Fruit fly (Drosophila melanogaster) whole organism, embryonic: ENCODE results near the gene CG32102.

Experiments
- Ada2b ChIP-seq: fragments of 200-800 bp; sonication (Bioruptor generic); IDR thresholded peaks from 2 replicates; pipeline ENCODE4 v1.3.6; 2022; ENCODE audit warnings: missing biosample characterization, missing genetic modification characterization
- Atf3 ChIP-seq: fragments of 200-800 bp; sonication (Bioruptor generic); optimal IDR thresholded peaks from 3 replicates; lab custom pipeline; 2016; ENCODE audit warnings: missing biosample characterization, missing genetic modification characterization
- Blimp-1 ChIP-seq: fragments of 200-800 bp; sonication (Bioruptor generic); optimal IDR thresholded peaks from 3 replicates; lab custom pipeline; 2018; ENCODE audit warnings: missing biosample characterization, missing genetic modification characterization, mild to moderate bottlenecking, moderate library complexity, missing genetic modification reagents
- Bteb2 ChIP-seq: fragments of 200-800 bp; sonication (Bioruptor generic); optimal IDR thresholded peaks from 2 replicates; lab custom pipeline; 2016; ENCODE audit warnings: missing biosample characterization, missing genetic modification characterization
- CG10366 ChIP-seq: fragments of 200-800 bp; sonication (Bioruptor generic); IDR thresholded peaks from 2 replicates; pipeline ENCODE4 v1.3.6; 2022; ENCODE audit warnings: missing biosample characterization, missing genetic modification characterization
- CG11398 ChIP-seq: fragments of 200-800 bp; sonication (Bioruptor generic); optimal IDR thresholded peaks from 2 replicates; lab custom pipeline; 2016; ENCODE audit warnings: missing biosample characterization, missing genetic modification characterization
- CG12071 ChIP-seq: fragments of 200-800 bp; sonication (Bioruptor generic); optimal IDR thresholded peaks from 3 replicates; lab custom pipeline; 2018; ENCODE audit warnings: missing biosample characterization, mild to moderate bottlenecking, missing genetic modification characterization
- CG14050 ChIP-seq: fragments of 200-800 bp; sonication (Bioruptor generic); IDR thresholded peaks from 3 replicates; pipeline ENCODE4 v1.3.6; 2022; ENCODE audit warnings: missing biosample characterization, missing genetic modification characterization
- CG14860 ChIP-seq: fragments of 200-800 bp; sonication (Bioruptor generic); IDR thresholded peaks from 3 replicates; pipeline ENCODE4 v1.3.6; 2022; ENCODE audit warnings: missing biosample characterization, missing genetic modification characterization; ENCODE audit not compliant: partially characterized antibody
- CG17612 ChIP-seq: fragments of 200-800 bp; sonication (Bioruptor generic); IDR thresholded peaks from 2 replicates; pipeline ENCODE4 v1.3.6; 2022; ENCODE audit warnings: missing biosample characterization, missing genetic modification characterization
- CG18599 ChIP-seq: fragments of 200-800 bp; sonication (Bioruptor generic); optimal IDR thresholded peaks from 3 replicates; lab custom pipeline; 2017; ENCODE audit warnings: missing biosample characterization, missing genetic modification characterization, mild to moderate bottlenecking, moderate library complexity, missing genetic modification reagents
- CG18764 ChIP-seq: fragments of 200-800 bp; sonication (Bioruptor generic); optimal IDR thresholded peaks from 3 replicates; lab custom pipeline; 2016; ENCODE audit warnings: missing biosample characterization, missing genetic modification characterization
- CG2129 ChIP-seq: fragments of 200-800 bp; sonication (Bioruptor generic); IDR thresholded peaks from 2 replicates; pipeline ENCODE4 v1.3.6; 2022; ENCODE audit warnings: missing biosample characterization, missing genetic modification characterization; ENCODE audit not compliant: partially characterized antibody
- CG2199 ChIP-seq: fragments of 200-800 bp; sonication (Bioruptor generic); IDR thresholded peaks from 3 replicates; pipeline ENCODE4 v1.3.6; 2022; ENCODE audit warnings: missing biosample characterization, missing genetic modification characterization
- CG2678 ChIP-seq: fragments of 200-800 bp; sonication (Bioruptor generic); optimal IDR thresholded peaks from 3 replicates; lab custom pipeline; 2019; ENCODE audit warnings: missing biosample characterization, mild to moderate bottlenecking, missing genetic modification characterization, moderate library complexity
- CG3847 ChIP-seq: fragments of 200-800 bp; sonication (Bioruptor generic); IDR thresholded peaks from 2 replicates; pipeline ENCODE4 v1.3.6; 2022; ENCODE audit warnings: missing biosample characterization, missing genetic modification characterization
- CG43689 ChIP-seq: fragments of 200-800 bp; sonication (Bioruptor generic); IDR thresholded peaks from 2 replicates; pipeline ENCODE4 v1.3.6; 2022; ENCODE audit warnings: missing biosample characterization, missing genetic modification characterization
- CG4854 ChIP-seq: fragments of 200-800 bp; sonication (Bioruptor generic); optimal IDR thresholded peaks from 2 replicates; lab custom pipeline; 2016; ENCODE audit warnings: missing biosample characterization, missing genetic modification characterization, inconsistent platforms
- CG6683 ChIP-seq: fragments of 200-800 bp; sonication (Bioruptor generic); optimal IDR thresholded peaks from 2 replicates; lab custom pipeline; 2017; ENCODE audit warnings: missing biosample characterization, mild to moderate bottlenecking, missing genetic modification characterization, missing genetic modification reagents
- CG6854 ChIP-seq: fragments of 200-800 bp; sonication (Bioruptor generic); optimal IDR thresholded peaks from 3 replicates; lab custom pipeline; 2017; ENCODE audit warnings: missing biosample characterization, mild to moderate bottlenecking, missing genetic modification characterization
- CG7839 ChIP-seq: fragments of 200-800 bp; sonication (Bioruptor generic); optimal IDR thresholded peaks from 3 replicates; lab custom pipeline; 2018; ENCODE audit warnings: missing biosample characterization, mild to moderate bottlenecking, missing genetic modification characterization, moderate library complexity
- CG7928 ChIP-seq: fragments of 200-800 bp; sonication (Bioruptor generic); optimal IDR thresholded peaks from 2 replicates; lab custom pipeline; 2017; ENCODE audit warnings: missing biosample characterization, mild to moderate bottlenecking, missing genetic modification characterization
- CG8388 ChIP-seq: fragments of 200-800 bp; sonication (Bioruptor generic); optimal IDR thresholded peaks from 2 replicates; lab custom pipeline; 2019; ENCODE audit warnings: missing biosample characterization, mild to moderate bottlenecking, missing genetic modification characterization, moderate library complexity
- CG8478 ChIP-seq: fragments of >200 bp; optimal IDR thresholded peaks from 2 replicates; lab custom pipeline; 2018
- Deaf1 ChIP-seq: fragments of 200-800 bp; optimal IDR thresholded peaks from 3 replicates; lab custom pipeline; 2019; ENCODE audit warnings: missing biosample characterization, mild to moderate bottlenecking, missing genetic modification characterization, moderate library complexity
- Kr ChIP-seq: fragments of 200-800 bp; sonication (Bioruptor generic); optimal IDR thresholded peaks from 2 replicates; lab custom pipeline; 2017; ENCODE audit warnings: missing biosample characterization, mild to moderate bottlenecking, missing genetic modification characterization
- ac ChIP-seq: fragments of 200-800 bp; sonication (Bioruptor generic); optimal IDR thresholded peaks from 3 replicates; lab custom pipeline; 2017; ENCODE audit warnings: missing biosample characterization, mild to moderate bottlenecking, missing genetic modification characterization
- bigmax ChIP-seq: fragments of 200-800 bp; sonication (Bioruptor generic); optimal IDR thresholded peaks from 2 replicates; lab custom pipeline; 2018; ENCODE audit warnings: missing biosample characterization, mild to moderate bottlenecking, missing genetic modification characterization
- cas ChIP-seq: fragments of 200-800 bp; sonication (Bioruptor generic); IDR thresholded peaks from 2 replicates; pipeline ENCODE4 v1.3.6; 2022; ENCODE audit warnings: missing biosample characterization, missing genetic modification characterization
- chinmo ChIP-seq: fragments of 200-800 bp; sonication (Bioruptor generic); IDR thresholded peaks from 4 replicates; pipeline ENCODE4 v1.3.6; 2022; ENCODE audit warnings: missing biosample characterization, missing genetic modification characterization; ENCODE audit not compliant: partially characterized antibody
- ci ChIP-seq: fragments of 200-800 bp; sonication (Bioruptor generic); IDR thresholded peaks from 3 replicates; pipeline ENCODE4 v1.3.6; 2022; ENCODE audit warnings: missing biosample characterization, missing genetic modification characterization
- crp ChIP-seq, 2 experiments: fragments of 200-800 bp; sonication (Bioruptor generic); optimal IDR thresholded peaks; 2 replicates in 1 of 2; 3 replicates in 1 of 2; lab custom pipeline; 2017; ENCODE audit warnings: missing biosample characterization in 2 of 2, missing genetic modification characterization in 2 of 2, mild to moderate bottlenecking in 1 of 2, moderate library complexity in 1 of 2
- disco-r ChIP-seq: fragments of 200-800 bp; sonication (Bioruptor generic); optimal IDR thresholded peaks from 2 replicates; lab custom pipeline; 2016; ENCODE audit warnings: missing biosample characterization, missing genetic modification characterization
- fd102C ChIP-seq: fragments of 200-800 bp; sonication (Bioruptor generic); optimal IDR thresholded peaks from 2 replicates; lab custom pipeline; 2018; ENCODE audit warnings: missing biosample characterization, mild to moderate bottlenecking, missing genetic modification characterization, moderate library complexity
- fru ChIP-seq: fragments of >200 bp; optimal IDR thresholded peaks from 2 replicates; lab custom pipeline; 2017
- hkb ChIP-seq, 2 experiments: fragments of 200-800 bp in 1 of 2; fragments of >200 bp in 1 of 2; sonication (Bioruptor generic) in 1 of 2; IDR thresholded peaks in 1 of 2; optimal IDR thresholded peaks in 1 of 2; 2 replicates each; pipeline versions ENCODE4 v1.3.6 to Lab custom; 2017 to 2022; ENCODE audit warnings: missing biosample characterization in 1 of 2, missing genetic modification characterization in 1 of 2
- lilli ChIP-seq: fragments of 200-800 bp; sonication (Bioruptor generic); optimal IDR thresholded peaks from 3 replicates; lab custom pipeline; 2016; ENCODE audit warnings: missing biosample characterization, missing genetic modification characterization
- maf-S ChIP-seq: fragments of 200-800 bp; sonication (Bioruptor generic); optimal IDR thresholded peaks from 2 replicates; lab custom pipeline; 2016; ENCODE audit warnings: missing biosample characterization, missing genetic modification characterization
- nerfin-1 ChIP-seq: fragments of 200-800 bp; sonication (Bioruptor generic); optimal IDR thresholded peaks from 3 replicates; lab custom pipeline; 2019; ENCODE audit warnings: missing biosample characterization, mild to moderate bottlenecking, missing genetic modification characterization, moderate library complexity
- onecut ChIP-seq: fragments of 200-800 bp; sonication (Bioruptor generic); IDR thresholded peaks from 2 replicates; pipeline ENCODE4 v1.3.6; 2022; ENCODE audit warnings: missing biosample characterization, missing genetic modification characterization
- pros ChIP-seq: fragments of 200-800 bp; sonication (Bioruptor generic); optimal IDR thresholded peaks from 3 replicates; lab custom pipeline; 2019; ENCODE audit warnings: missing biosample characterization, mild to moderate bottlenecking, missing genetic modification characterization, moderate library complexity
- sc ChIP-seq, 3 experiments: fragments of >200 bp in 2 of 3; fragments of 200-800 bp in 1 of 3; sonication (Bioruptor generic) in 1 of 3; optimal IDR thresholded peaks; 2 replicates in 2 of 3; 3 replicates in 1 of 3; lab custom pipeline; 2017; ENCODE audit warnings: mild to moderate bottlenecking in 1 of 3, missing biosample characterization in 1 of 3, missing genetic modification characterization in 1 of 3, missing genetic modification reagents in 1 of 3
- schlank ChIP-seq: fragments of 200-800 bp; sonication (Bioruptor generic); optimal IDR thresholded peaks from 2 replicates; lab custom pipeline; 2018; ENCODE audit warnings: missing biosample characterization, mild to moderate bottlenecking, missing genetic modification characterization
- scrt ChIP-seq: fragments of 200-800 bp; sonication (Bioruptor generic); optimal IDR thresholded peaks from 2 replicates; lab custom pipeline; 2018; ENCODE audit warnings: missing biosample characterization, mild to moderate bottlenecking, missing genetic modification characterization, moderate library complexity
- stc ChIP-seq: fragments of 200-800 bp; sonication (Bioruptor generic); IDR thresholded peaks from 2 replicates; pipeline ENCODE4 v1.3.6; 2022; ENCODE audit warnings: missing biosample characterization, missing genetic modification characterization
- unc-4 ChIP-seq: fragments of 200-800 bp; sonication (Bioruptor generic); IDR thresholded peaks from 2 replicates; pipeline ENCODE4 v1.3.6; 2022; ENCODE audit warnings: missing biosample characterization, missing genetic modification characterization; ENCODE audit not compliant: partially characterized antibody
- unpg ChIP-seq: fragments of 200-800 bp; sonication (Bioruptor generic); optimal IDR thresholded peaks from 3 replicates; lab custom pipeline; 2018; ENCODE audit warnings: missing biosample characterization, mild to moderate bottlenecking, missing genetic modification characterization, moderate library complexity
- zf30C ChIP-seq: fragments of 200-800 bp; sonication (Bioruptor generic); optimal IDR thresholded peaks from 3 replicates; lab custom pipeline; 2018; ENCODE audit warnings: missing biosample characterization, mild to moderate bottlenecking, missing genetic modification characterization

CG32102 gene

dm6 chr3L:12490418-12491035 lies 20.9 kb upstream of the CG32102 start, which contains the start of gene CG10660 (continued):
- TF ChIP-seq CG6854 (GFP tag; lab: Kevin White, UChicago) (peak; percentile 76), CG18599 (GFP tag; lab: Kevin White, UChicago) (peak; percentile 88), CG14050 (GFP tag; lab: Robert Waterston, UW) (peak; percentile 84), CG3847 (GFP tag; lab: Robert Waterston, UW) (peak; percentile 72), CG14860 (no peak), Deaf1 (peak; percentile 80), sc (optimal IDR thresholded peaks at IDR 0.05; lab: Kevin White, UChicago) (no peak), sc (GFP tag; optimal IDR thresholded peaks at IDR 0.05; lab: Kevin White, UChicago) (peak; percentile 85), CG7839 (peak; percentile 94), CG43689 (GFP tag; lab: Robert Waterston, UW) (0 out of 2 replicates have a peak, but pooled peaks have one; percentile 18), Bteb2 (GFP tag; lab: Kevin White, UChicago) (peak; percentile 61), CG6683 (GFP tag; lab: Kevin White, UChicago) (peak; percentile 56), CG2129 (GFP tag; lab: Robert Waterston, UW) (no peak), lilli (GFP tag; lab: Kevin White, UChicago) (peak; percentile 88), ac (GFP tag; lab: Kevin White, UChicago) (peak; percentile 34), bigmax (no peak), pros (GFP tag; lab: Kevin White, UChicago) (no peak), Kr (no peak), unc-4 (no peak), CG2678 (peak; percentile 86), CG10366 (GFP tag; lab: Robert Waterston, UW) (peak; percentile 88), CG12071 (GFP tag; lab: Kevin White, UChicago) (peak; percentile 89), unpg (peak; percentile 94), nerfin-1 (peak; percentile 70), CG8388 (GFP tag; lab: Kevin White, UChicago) (peak; percentile 91), crp (GFP tag; optimal IDR thresholded peaks at IDR 0.05; lab: Kevin White, UChicago) (peak in 1 of 2 experiments; percentile 15), chinmo (no peak), fd102C (no peak), stc (GFP tag; lab: Robert Waterston, UW) (peak; percentile 90), CG18764 (GFP tag; lab: Kevin White, UChicago) (peak; percentile 67), CG4854 (peak; percentile 77), maf-S (peak; percentile 55), CG11398 (GFP tag; lab: Kevin White, UChicago) (peak; percentile 40), schlank (tag; lab: Kevin White, UChicago) (peak; percentile 64), CG2199 (GFP tag; lab: Robert Waterston, UW) (no peak; the same call in 2 of the 3 replicates), hkb (optimal IDR thresholded peaks at IDR 0.05; lab: Kevin White, UChicago) (no peak), hkb (GFP tag; IDR thresholded peaks at IDR 0.05; lab: Robert Waterston, UW) (peak; percentile 95), CG7928 (peak; percentile 34), CG8478 (lab: Kevin White, UChicago) (no peak), zf30C (GFP tag; lab: Kevin White, UChicago) (no peak), CG17612 (GFP tag; lab: Robert Waterston, UW) (peak; percentile 64; the same call in 1 of the 2 replicates), disco-r (GFP tag; lab: Kevin White, UChicago) (no peak), cas (peak; percentile 51; the same call in 1 of the 2 replicates), Ada2b (GFP tag; lab: Robert Waterston, UW) (peak; percentile 88), ci (GFP tag; lab: Robert Waterston, UW) (peak; percentile 96), Atf3 (GFP tag; lab: Kevin White, UChicago) (peak; percentile 53), onecut (GFP tag; lab: Robert Waterston, UW) (peak; percentile 83), scrt (GFP tag; lab: Kevin White, UChicago) (peak; percentile 69), fru (lab: Kevin White, UChicago) (no peak), Blimp-1 (peak; percentile 90)
